Worm (Caenorhabditis elegans) whole organism, early embryonic: ENCODE measurements around the gene Y116A8C.9.

ENCODE experiments used
- F13C5.2 ChIP-seq: sonication (generic microtip); optimal IDR thresholded peaks from 2 replicates; lab custom pipeline; 2017; ENCODE audit warnings: mild to moderate bottlenecking, missing genetic modification characterization, inconsistent platforms, missing compliant biosample characterization
- ama-1 ChIP-seq: fragments of 150-350 bp; optimal IDR thresholded peaks from 2 replicates; lab custom pipeline; 2014
- hmg-4 ChIP-seq: fragments of 200-800 bp; sonication (Bioruptor generic); optimal IDR thresholded peaks from 2 replicates; lab custom pipeline; 2018; ENCODE audit warnings: mild to moderate bottlenecking, missing genetic modification characterization, missing compliant biosample characterization
- hnd-1 ChIP-seq: sonication (generic microtip); optimal IDR thresholded peaks from 2 replicates; lab custom pipeline; 2016; ENCODE audit warnings: missing genetic modification characterization, missing compliant biosample characterization
- scrt-1 ChIP-seq: fragments of 200-800 bp; sonication (Bioruptor generic); IDR thresholded peaks from 2 replicates; pipeline ENCODE4 v1.3.6; 2022; ENCODE audit warnings: missing genetic modification characterization, missing compliant biosample characterization
- tbx-37 ChIP-seq: fragments of 200-800 bp; sonication (Bioruptor generic); conservative IDR thresholded peaks from 2 replicates; pipeline ENCODE4 v1.3.6; 2022; ENCODE audit warnings: missing genetic modification reagents, missing genetic modification characterization, missing compliant biosample characterization
- tra-4 ChIP-seq: sonication (generic microtip); optimal IDR thresholded peaks from 2 replicates; lab custom pipeline; 2017; ENCODE audit warnings: missing genetic modification characterization, missing compliant biosample characterization

DNA sequence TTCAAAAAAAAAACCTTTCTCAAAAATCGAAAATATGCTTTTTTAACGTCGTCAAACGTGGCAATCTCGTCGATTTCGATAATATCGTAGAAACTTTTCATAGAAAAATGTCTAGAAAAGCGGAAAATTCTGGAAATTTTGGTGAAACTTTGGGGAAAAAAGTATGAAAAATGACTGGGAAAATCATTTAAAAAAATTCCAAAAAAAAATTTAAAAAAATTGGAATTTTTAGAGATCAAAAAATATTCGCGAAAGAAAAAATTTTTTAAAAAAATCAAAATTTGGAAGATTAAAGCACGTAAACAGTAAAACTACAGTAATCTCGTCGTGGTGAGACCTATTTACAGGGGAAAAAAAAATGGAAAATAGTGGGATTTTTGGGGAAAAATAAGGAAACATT lies 7.6 kb downstream of the Y116A8C.9 start, which contains the start of gene Y116A8C.10:
- no peak for TF ChIP-seq tbx-37 (GFP tag; lab: Robert Waterston, UW)
- TF ChIP-seq scrt-1, result no peak
- TF ChIP-seq ama-1 (lab: Kevin White, UChicago), result no peak
- no peak for TF ChIP-seq F13C5.2
- TF ChIP-seq hnd-1 (tag; lab: Kevin White, UChicago), result no peak
- TF ChIP-seq hmg-4 (GFP tag; lab: Kevin White, UChicago), result no peak
- TF ChIP-seq tra-4, result no peak
